Worm (Caenorhabditis elegans): ENCODE results near the gene C38H2.3.

C38H2.3 gene

ce11 chrIII:10398919-10399318 lies 12.5 kb upstream of the C38H2.3 start:
- TF ChIP-seq ces-1 (GFP tag; optimal IDR thresholded peaks at IDR 0.05) (no peak), elt-3 (tag; optimal IDR thresholded peaks at IDR 0.05) (no peak), dpl-1 (GFP tag; optimal IDR thresholded peaks at IDR 0.05) (peak in 1 of 3 experiments; percentile 49), lin-14 (GFP tag; optimal IDR thresholded peaks at IDR 0.05) (peak; percentile 79), lin-39 (tag; optimal IDR thresholded peaks at IDR 0.05) (no peak), xbp-1 (tag; optimal IDR thresholded peaks at IDR 0.05) (no peak), ceh-63 (GFP tag; optimal IDR thresholded peaks at IDR 0.05) (no peak), snpc-4 (tag; optimal IDR thresholded peaks at IDR 0.05) (no peak), fkh-8 (tag; optimal IDR thresholded peaks at IDR 0.05) (peak; percentile 18), nhr-71 (tag; optimal IDR thresholded peaks at IDR 0.05) (peak; percentile 35), lsy-2 (tag; optimal IDR thresholded peaks at IDR 0.05) (peak in 1 of 2 experiments; percentile 58), lin-35 (GFP tag; optimal IDR thresholded peaks at IDR 0.05) (peak in 1 of 2 experiments; percentile 34), snu-23 (GFP tag; optimal IDR thresholded peaks at IDR 0.05) (peak; percentile 24), efl-1 (optimal IDR thresholded peaks at IDR 0.05) (peak; percentile 15 to 35), efl-1 (GFP tag; optimal IDR thresholded peaks at IDR 0.05 in 1 of 2) (no peak), fkh-4 (tag; optimal IDR thresholded peaks at IDR 0.05; ENCODE audit: borderline replicate concordance) (no peak), pqm-1 (tag; optimal IDR thresholded peaks at IDR 0.05) (no peak), ceh-82 (tag; optimal IDR thresholded peaks at IDR 0.05) (peak in 2 of 3 experiments; percentile 15 to 64), mef-2 (tag; optimal IDR thresholded peaks at IDR 0.05) (no peak), ama-1 (optimal IDR thresholded peaks at IDR 0.05) (no peak), nhr-76 (tag; optimal IDR thresholded peaks at IDR 0.05) (no peak), unc-30 (tag; optimal IDR thresholded peaks at IDR 0.05) (no peak), nhr-47 (tag; optimal IDR thresholded peaks at IDR 0.05) (peak; percentile 33), fkh-10 (GFP tag; optimal IDR thresholded peaks at IDR 0.05) (peak; percentile 29), C04F5.9 (tag; optimal IDR thresholded peaks at IDR 0.05) (no peak), unc-86 (tag; optimal IDR thresholded peaks at IDR 0.05) (peak; percentile 20)

- TF ChIP-seq lsy-2 (tag; optimal IDR thresholded peaks at IDR 0.05) (no peak), lin-14 (GFP tag; optimal IDR thresholded peaks at IDR 0.05) (peak; percentile 52)
Measured at ce11 chrIII:10396891-10397502, 10.6 kb upstream of the C38H2.3 start.

ce11 chrIII:10395990-10396389 lies 9.6 kb upstream of the C38H2.3 start, which contains the start of gene M03C11.1:
Gene M03C11.1 (minus strand): TSS chrIII:10396090.
- no peak for TF ChIP-seq lin-39 (tag; optimal IDR thresholded peaks at IDR 0.05)
- no peak for TF ChIP-seq efl-1 (optimal IDR thresholded peaks at IDR 0.05)
- TF ChIP-seq efl-1 (GFP tag; optimal IDR thresholded peaks at IDR 0.05 in 1 of 2), result no peak
- no peak for TF ChIP-seq rnt-1 (tag; optimal IDR thresholded peaks at IDR 0.05)
- peak in 1 of 2 experiments; percentile 12 for TF ChIP-seq lsy-2 (tag; optimal IDR thresholded peaks at IDR 0.05)

- TF ChIP-seq tlp-1 (tag; optimal IDR thresholded peaks at IDR 0.05) (no peak), nhr-90 (tag; optimal IDR thresholded peaks at IDR 0.05; ENCODE audit: poor library complexity) (no peak), ztf-4 (tag; optimal IDR thresholded peaks at IDR 0.05) (no peak), pag-3 (tag; optimal IDR thresholded peaks at IDR 0.05; ENCODE audit: borderline replicate concordance, insufficient read depth) (no peak), nhr-47 (tag; optimal IDR thresholded peaks at IDR 0.05) (no peak), lin-39 (tag; optimal IDR thresholded peaks at IDR 0.05) (no peak), hpl-2 (GFP tag; optimal IDR thresholded peaks at IDR 0.05) (no peak), hlh-4 (tag; optimal IDR thresholded peaks at IDR 0.05) (no peak), dpl-1 (GFP tag; optimal IDR thresholded peaks at IDR 0.05) (no peak), C16A3.4 (tag; optimal IDR thresholded peaks at IDR 0.05) (no peak), egl-13 (tag; optimal IDR thresholded peaks at IDR 0.05) (no peak), unc-98 (GFP tag; IDR thresholded peaks at IDR 0.05) (no peak), mef-2 (tag; optimal IDR thresholded peaks at IDR 0.05) (no peak), blmp-1 (tag; optimal IDR thresholded peaks at IDR 0.05) (no peak), nhr-12 (tag; optimal IDR thresholded peaks at IDR 0.05) (no peak)
Measured at ce11 chrIII:10391628-10392027, 5.3 kb upstream of the C38H2.3 start, which contains the start of gene M03C11.9. Gene M03C11.9 (minus strand): TSS chrIII:10391728.
